Worm (Caenorhabditis elegans): Measurements from ENCODE around the gene lntl-1.

DNA sequence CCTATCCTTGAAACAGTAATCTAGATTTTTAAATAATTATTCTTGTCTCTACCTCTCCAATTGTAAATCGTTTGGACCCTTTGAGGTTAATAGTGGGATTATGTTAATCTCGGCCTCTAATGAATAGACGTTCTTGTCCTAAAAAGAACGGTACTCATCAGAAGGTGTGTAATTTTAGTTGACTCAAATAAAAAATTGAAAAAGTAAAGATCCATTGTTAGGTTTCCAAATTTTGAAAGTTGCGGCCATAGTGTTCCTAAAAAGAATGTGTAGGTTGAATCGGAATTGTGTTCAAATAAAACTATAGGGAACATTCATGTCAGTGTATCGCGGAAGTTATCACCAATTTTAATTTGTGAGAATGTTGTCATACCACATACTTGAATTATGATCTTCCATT, 48.7 kb upstream of the lntl-1 start:
- TF ChIP-seq lin-11 (tag; optimal IDR thresholded peaks at IDR 0.05): no peak
- no peak for TF ChIP-seq ahr-1 (tag; optimal IDR thresholded peaks at IDR 0.05)
- TF ChIP-seq nhr-11 (tag; optimal IDR thresholded peaks at IDR 0.05): no peak
- no peak for TF ChIP-seq ttx-3 (tag; optimal IDR thresholded peaks at IDR 0.05)
- no peak for TF ChIP-seq tbx-2 (tag; optimal IDR thresholded peaks at IDR 0.05)
- no peak for TF ChIP-seq ets-4 (tag; optimal IDR thresholded peaks at IDR 0.05)
- TF ChIP-seq hlh-30 (tag; optimal IDR thresholded peaks at IDR 0.05; ENCODE audit: insufficient read depth): no peak
